Fruit fly (Drosophila melanogaster) Kc167 (cell line): ENCODE measurements around the gene CG3277.

Experiments used
- Myc ChIP-seq: fragments of >200 bp; optimal IDR thresholded peaks from 2 replicates; lab custom pipeline; 2017; ENCODE audit warnings: missing external identifiers
- Sin3A ChIP-seq: fragments of >200 bp; optimal IDR thresholded peaks from 2 replicates; lab custom pipeline; 2018; ENCODE audit warnings: missing external identifiers
- h ChIP-seq: fragments of >200 bp; optimal IDR thresholded peaks from 3 replicates; lab custom pipeline; 2018; ENCODE audit warnings: missing external identifiers
- insv ChIP-seq: fragments of >200 bp; optimal IDR thresholded peaks from 3 replicates; lab custom pipeline; 2018; ENCODE audit warnings: missing external identifiers
- psq ChIP-seq: fragments of >200 bp; optimal IDR thresholded peaks from 2 replicates; lab custom pipeline; 2017; ENCODE audit warnings: missing external identifiers
- ttk ChIP-seq: sonication (Bioruptor generic); optimal IDR thresholded peaks from 2 replicates; lab custom pipeline; 2017; ENCODE audit warnings: missing external identifiers

CG3277 gene

dm6 chr2L:3303893-3304292 lies at the start of gene CG3277:
TSS of gene CG3277 (plus strand) at chr2L:3304100.
- TF ChIP-seq h (lab: Kevin White, UChicago) (no peak), Myc (lab: Kevin White, UChicago) (no peak), insv (lab: Kevin White, UChicago) (no peak), ttk (lab: Kevin White, UChicago) (no peak), Sin3A (lab: Kevin White, UChicago) (no peak), psq (lab: Kevin White, UChicago) (no peak)

- TF ChIP-seq insv (lab: Kevin White, UChicago) (no peak), h (lab: Kevin White, UChicago) (no peak), Sin3A (lab: Kevin White, UChicago) (no peak), Myc (lab: Kevin White, UChicago) (no peak), psq (lab: Kevin White, UChicago) (no peak), ttk (lab: Kevin White, UChicago) (no peak)
These were observed 38.3 kb upstream of the CG3277 start for dm6 chr2L:3265635-3266034.

- TF ChIP-seq Myc (lab: Kevin White, UChicago) (no peak), insv (lab: Kevin White, UChicago) (no peak), ttk (lab: Kevin White, UChicago) (no peak), h (lab: Kevin White, UChicago) (no peak), psq (lab: Kevin White, UChicago) (no peak), Sin3A (lab: Kevin White, UChicago) (no peak)
These were observed 34.8 kb upstream of the CG3277 start, which contains the start of gene CG3347 for dm6 chr2L:3269137-3269536. TSS of gene CG3347 (plus strand) at chr2L:3269437.

- TF ChIP-seq ttk (lab: Kevin White, UChicago) (no peak), h (lab: Kevin White, UChicago) (no peak), insv (lab: Kevin White, UChicago) (no peak), Sin3A (lab: Kevin White, UChicago) (no peak), psq (lab: Kevin White, UChicago) (no peak), Myc (lab: Kevin White, UChicago) (no peak)
These were observed 25.1 kb upstream of the CG3277 start for dm6 chr2L:3278786-3279185.

dm6 chr2L:3280484-3280993 lies 23.4 kb upstream of the CG3277 start, which contains the start of gene OtopLb:
TSS of gene OtopLb (minus strand) at chr2L:3280534.
- TF ChIP-seq psq (lab: Kevin White, UChicago) (no peak), Sin3A (lab: Kevin White, UChicago) (no peak), h (lab: Kevin White, UChicago) (no peak), ttk (lab: Kevin White, UChicago) (no peak)

- TF ChIP-seq insv (lab: Kevin White, UChicago) (no peak), ttk (lab: Kevin White, UChicago) (no peak), Myc (lab: Kevin White, UChicago) (no peak), psq (lab: Kevin White, UChicago) (no peak), h (lab: Kevin White, UChicago) (no peak), Sin3A (lab: Kevin White, UChicago) (no peak)
These were observed 10.1 kb upstream of the CG3277 start for dm6 chr2L:3293718-3294340.

dm6 chr2L:3294572-3294971 lies 9.3 kb upstream of the CG3277 start, which contains the start of gene CG9664:
TSS of gene CG9664 (minus strand) at chr2L:3294706.
- no peak for TF ChIP-seq psq (lab: Kevin White, UChicago)
- TF ChIP-seq insv (lab: Kevin White, UChicago) = no peak
- no peak for TF ChIP-seq Myc (lab: Kevin White, UChicago)
- no peak for TF ChIP-seq h (lab: Kevin White, UChicago)
- TF ChIP-seq ttk (lab: Kevin White, UChicago) = no peak
- TF ChIP-seq Sin3A (lab: Kevin White, UChicago) = no peak

dm6 chr2L:3298065-3298469 lies 5.8 kb upstream of the CG3277 start:
- TF ChIP-seq psq (lab: Kevin White, UChicago) (no peak), Myc (lab: Kevin White, UChicago) (no peak)

dm6 chr2L:3299142-3299541 lies 4.8 kb upstream of the CG3277 start:
- TF ChIP-seq h (lab: Kevin White, UChicago) = no peak
- no peak for TF ChIP-seq Sin3A (lab: Kevin White, UChicago)
- TF ChIP-seq ttk (lab: Kevin White, UChicago) = no peak
- TF ChIP-seq Myc (lab: Kevin White, UChicago) = no peak
- no peak for TF ChIP-seq psq (lab: Kevin White, UChicago)
- TF ChIP-seq insv (lab: Kevin White, UChicago) = no peak

dm6 chr2L:3299803-3300202 lies 4.1 kb upstream of the CG3277 start:
- TF ChIP-seq Sin3A (lab: Kevin White, UChicago) (no peak), h (lab: Kevin White, UChicago) (no peak), psq (lab: Kevin White, UChicago) (no peak), insv (lab: Kevin White, UChicago) (no peak), Myc (lab: Kevin White, UChicago) (no peak), ttk (lab: Kevin White, UChicago) (no peak)

- no peak for TF ChIP-seq Sin3A (lab: Kevin White, UChicago)
- no peak for TF ChIP-seq h (lab: Kevin White, UChicago)
- TF ChIP-seq insv (lab: Kevin White, UChicago) = no peak
- TF ChIP-seq psq (lab: Kevin White, UChicago) = no peak
- TF ChIP-seq ttk (lab: Kevin White, UChicago) = no peak
- no peak for TF ChIP-seq Myc (lab: Kevin White, UChicago)
These were observed 2.8 kb upstream of the CG3277 start for dm6 chr2L:3301058-3301457.
